Worm (Caenorhabditis elegans): ENCODE data around the gene cnc-10.

ce11 chrV:11223698-11224097 is 40.7 kb downstream of the cnc-10 start:
- TF ChIP-seq ama-1 (optimal IDR thresholded peaks at IDR 0.05) (no peak), rnt-1 (tag; optimal IDR thresholded peaks at IDR 0.05) (no peak), F13H6.1 (tag; optimal IDR thresholded peaks at IDR 0.05) (no peak), tbx-7 (tag; optimal IDR thresholded peaks at IDR 0.05) (no peak), gmeb-2 (tag; optimal IDR thresholded peaks at IDR 0.05) (no peak), ets-4 (tag; optimal IDR thresholded peaks at IDR 0.05) (no peak), sox-4 (tag; optimal IDR thresholded peaks at IDR 0.05) (no peak), T23F11.4 (GFP tag; optimal IDR thresholded peaks at IDR 0.05) (no peak), elt-2 (tag; optimal IDR thresholded peaks at IDR 0.05) (no peak), dmd-4 (tag; optimal IDR thresholded peaks at IDR 0.05; ENCODE audit: borderline replicate concordance) (no peak), fax-1 (tag; optimal IDR thresholded peaks at IDR 0.05) (no peak), ceh-2 (tag; optimal IDR thresholded peaks at IDR 0.05) (no peak)

Measured in whole organism, late embryonic.